Worm (Caenorhabditis elegans): ENCODE measurements around the gene pxl-1.

Gene pxl-1

DNA sequence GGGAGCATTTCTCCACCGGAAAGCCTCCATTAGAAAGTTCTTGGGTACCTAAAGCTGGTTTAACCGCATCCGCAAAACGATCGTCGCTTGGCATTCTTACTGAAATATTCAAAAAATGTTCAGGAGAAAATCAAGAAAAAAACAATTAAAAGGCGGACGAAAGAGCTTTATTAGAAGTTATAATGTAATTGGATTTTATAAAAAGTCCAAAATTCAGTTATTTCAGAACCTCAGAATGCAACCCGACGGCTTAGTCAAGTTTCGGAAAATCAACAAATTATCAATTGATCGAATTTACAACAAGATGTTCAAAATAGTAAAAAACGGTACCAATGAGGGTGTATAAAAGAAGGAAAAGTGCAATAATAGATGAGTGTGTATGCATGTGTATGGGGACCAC, at the start of gene pxl-1:
Gene pxl-1, minus strand, starts transcription at position 101 of the 400 bp plus-strand sequence.
- TF ChIP-seq ztf-1 (GFP tag; conservative IDR thresholded peaks at IDR 0.05): no peak
- no peak for TF ChIP-seq ztf-11 (tag; optimal IDR thresholded peaks at IDR 0.05)
- no peak for TF ChIP-seq lin-39 (tag; optimal IDR thresholded peaks at IDR 0.05)
- no peak for TF ChIP-seq ceh-16 (tag; optimal IDR thresholded peaks at IDR 0.05)
- no peak for TF ChIP-seq zag-1 (tag; optimal IDR thresholded peaks at IDR 0.05)
- TF ChIP-seq snpc-4 (tag; optimal IDR thresholded peaks at IDR 0.05): no peak
- no peak for TF ChIP-seq dmd-4 (tag; optimal IDR thresholded peaks at IDR 0.05)
- no peak for TF ChIP-seq unc-55 (GFP tag; optimal IDR thresholded peaks at IDR 0.05)
- no peak for TF ChIP-seq F13H6.1 (tag; optimal IDR thresholded peaks at IDR 0.05)
- TF ChIP-seq nhr-12 (tag; optimal IDR thresholded peaks at IDR 0.05): no peak
- TF ChIP-seq C34F6.9 (tag; optimal IDR thresholded peaks at IDR 0.05): no peak
- TF ChIP-seq sem-4 (tag; optimal IDR thresholded peaks at IDR 0.05): no peak
- no peak for TF ChIP-seq skn-1 (tag; optimal IDR thresholded peaks at IDR 0.05)
- TF ChIP-seq mbf-1 (tag; optimal IDR thresholded peaks at IDR 0.05): no peak

DNA sequence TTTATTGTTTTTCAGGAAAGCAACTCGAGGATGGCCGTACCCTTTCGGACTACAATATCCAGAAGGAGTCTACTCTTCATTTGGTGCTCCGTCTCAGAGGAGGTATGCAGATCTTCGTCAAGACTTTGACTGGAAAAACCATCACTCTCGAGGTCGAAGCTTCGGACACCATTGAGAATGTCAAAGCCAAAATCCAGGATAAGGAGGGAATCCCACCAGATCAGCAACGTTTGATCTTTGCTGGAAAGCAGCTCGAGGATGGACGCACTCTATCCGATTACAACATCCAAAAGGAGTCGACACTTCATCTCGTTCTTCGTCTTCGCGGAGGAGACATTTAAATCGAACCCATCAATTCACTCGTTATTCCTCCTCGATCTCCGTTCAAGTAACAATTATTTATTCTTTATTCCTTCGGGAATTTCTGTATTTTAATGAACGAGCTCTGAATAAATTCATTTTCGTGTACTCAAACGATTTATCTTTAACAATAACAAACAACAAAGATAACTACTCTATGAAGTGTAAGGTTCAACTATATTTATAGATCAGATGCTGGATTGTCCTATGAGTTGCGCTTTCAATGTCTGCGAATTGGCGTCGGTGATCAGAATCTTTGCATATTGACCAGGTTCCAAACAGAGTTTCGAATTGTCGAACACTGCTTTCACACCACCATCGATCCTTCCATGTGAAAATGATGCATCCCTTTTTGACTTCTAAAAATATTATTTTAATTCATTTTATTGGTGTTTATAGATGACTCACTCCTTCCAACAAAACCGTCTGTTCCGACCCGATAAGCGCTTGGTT, 47.8 kb upstream of the pxl-1 start:
- no peak for TF ChIP-seq ztf-11 (tag; optimal IDR thresholded peaks at IDR 0.05)
- TF ChIP-seq nhr-10 (tag; optimal IDR thresholded peaks at IDR 0.05): no peak
- no peak for TF ChIP-seq egl-27 (tag; optimal IDR thresholded peaks at IDR 0.05)
- peak; percentile 61 for TF ChIP-seq lin-13 (GFP tag; optimal IDR thresholded peaks at IDR 0.05)
- TF ChIP-seq crh-2 (tag; optimal IDR thresholded peaks at IDR 0.05): peak; percentile 61
- TF ChIP-seq nhr-21 (tag; optimal IDR thresholded peaks at IDR 0.05): peak; percentile 92
- no peak for TF ChIP-seq ZK546.5 (tag; optimal IDR thresholded peaks at IDR 0.05)
- no peak for TF ChIP-seq nhr-23 (tag; optimal IDR thresholded peaks at IDR 0.05)
- no peak for TF ChIP-seq elt-1 (tag; optimal IDR thresholded peaks at IDR 0.05)
- peak; percentile 34 for TF ChIP-seq Y55F3AM.14 (GFP tag; optimal IDR thresholded peaks at IDR 0.05)
- no peak for TF ChIP-seq mab-5 (tag; optimal IDR thresholded peaks at IDR 0.05)
- no peak for TF ChIP-seq unc-39 (tag; optimal IDR thresholded peaks at IDR 0.05)
- peak; percentile 30 for TF ChIP-seq nhr-6 (tag; optimal IDR thresholded peaks at IDR 0.05)
- TF ChIP-seq nhr-25 (tag; optimal IDR thresholded peaks at IDR 0.05): peak; percentile 62
- TF ChIP-seq unc-62 (GFP tag; optimal IDR thresholded peaks at IDR 0.05): no peak
- no peak for TF ChIP-seq snpc-4 (tag; optimal IDR thresholded peaks at IDR 0.05)
- no peak for TF ChIP-seq nhr-11 (tag; optimal IDR thresholded peaks at IDR 0.05)
- no peak for TF ChIP-seq zag-1 (tag; optimal IDR thresholded peaks at IDR 0.05)
- no peak for TF ChIP-seq fos-1 (tag; optimal IDR thresholded peaks at IDR 0.05)
- no peak for TF ChIP-seq ztf-1 (GFP tag; conservative IDR thresholded peaks at IDR 0.05)
- TF ChIP-seq mdl-1 (tag; optimal IDR thresholded peaks at IDR 0.05): no peak
- TF ChIP-seq nhr-12 (tag; optimal IDR thresholded peaks at IDR 0.05): peak; percentile 17
- TF ChIP-seq skn-1 (tag; optimal IDR thresholded peaks at IDR 0.05): peak; percentile 67
- TF ChIP-seq lin-39 (tag; optimal IDR thresholded peaks at IDR 0.05): no peak
- peak; percentile 34 for TF ChIP-seq gmeb-1 (tag; optimal IDR thresholded peaks at IDR 0.05)
- peak; percentile 22 for TF ChIP-seq F13H6.1 (tag; optimal IDR thresholded peaks at IDR 0.05)
- peak; percentile 27 for TF ChIP-seq aly-2 (tag; optimal IDR thresholded peaks at IDR 0.05)
- peak; percentile 9 for TF ChIP-seq sma-9 (GFP tag; optimal IDR thresholded peaks at IDR 0.05)
- no peak for TF ChIP-seq sma-9 (tag; optimal IDR thresholded peaks at IDR 0.05)
- peak in 1 of 2 experiments; percentile 45 for TF ChIP-seq lsy-2 (tag; optimal IDR thresholded peaks at IDR 0.05)
- no peak for TF ChIP-seq elt-3 (tag; optimal IDR thresholded peaks at IDR 0.05)
- no peak for TF ChIP-seq R02D3.7 (tag; optimal IDR thresholded peaks at IDR 0.05)
- TF ChIP-seq ama-1 (optimal IDR thresholded peaks at IDR 0.05): peak; percentile 87
- no peak for TF ChIP-seq ceh-82 (tag; optimal IDR thresholded peaks at IDR 0.05)
- TF ChIP-seq lin-11 (tag; optimal IDR thresholded peaks at IDR 0.05): no peak
- TF ChIP-seq ztf-4 (tag; optimal IDR thresholded peaks at IDR 0.05): peak; percentile 16
- peak; percentile 63 for TF ChIP-seq sma-3 (GFP tag; optimal IDR thresholded peaks at IDR 0.05)
- TF ChIP-seq nhr-129 (tag; optimal IDR thresholded peaks at IDR 0.05): peak; percentile 61
- TF ChIP-seq C34F6.9 (tag; optimal IDR thresholded peaks at IDR 0.05): peak; percentile 14
- TF ChIP-seq unc-55 (GFP tag; optimal IDR thresholded peaks at IDR 0.05): peak; percentile 11
- TF ChIP-seq nhr-77 (tag; optimal IDR thresholded peaks at IDR 0.05): no peak
- no peak for TF ChIP-seq peb-1 (tag; optimal IDR thresholded peaks at IDR 0.05)
- TF ChIP-seq ceh-16 (tag; optimal IDR thresholded peaks at IDR 0.05): no peak
- no peak for TF ChIP-seq nhr-237 (tag; optimal IDR thresholded peaks at IDR 0.05)
- peak; percentile 50 for TF ChIP-seq sem-4 (tag; optimal IDR thresholded peaks at IDR 0.05)
- TF ChIP-seq dmd-4 (tag; optimal IDR thresholded peaks at IDR 0.05): no peak
- TF ChIP-seq blmp-1 (tag; optimal IDR thresholded peaks at IDR 0.05; ENCODE audit: insufficient read depth): peak; percentile 32
- TF ChIP-seq alr-1 (tag; optimal IDR thresholded peaks at IDR 0.05): no peak
- no peak for TF ChIP-seq mbf-1 (tag; optimal IDR thresholded peaks at IDR 0.05)
